Worm (Caenorhabditis elegans): ENCODE results near the gene F02A9.7.

Gene F02A9.7

ce11 chrIII:9080127-9080526 lies 4.7 kb upstream of the F02A9.7 start:
- TF ChIP-seq ceh-9 (tag; optimal IDR thresholded peaks at IDR 0.05) = no peak
- peak; percentile 44 for TF ChIP-seq ama-1 (optimal IDR thresholded peaks at IDR 0.05)
- TF ChIP-seq sox-4 (tag; optimal IDR thresholded peaks at IDR 0.05) = no peak
- no peak for TF ChIP-seq unc-86 (tag; optimal IDR thresholded peaks at IDR 0.05)
- no peak for TF ChIP-seq ceh-30 (tag; optimal IDR thresholded peaks at IDR 0.05)
- TF ChIP-seq rnt-1 (tag; optimal IDR thresholded peaks at IDR 0.05) = peak; percentile 18
- TF ChIP-seq pros-1 (tag; optimal IDR thresholded peaks at IDR 0.05) = no peak
- TF ChIP-seq pha-2 (tag; optimal IDR thresholded peaks at IDR 0.05) = no peak
- no peak for TF ChIP-seq T23F11.4 (GFP tag; optimal IDR thresholded peaks at IDR 0.05)
- no peak for TF ChIP-seq ets-4 (tag; optimal IDR thresholded peaks at IDR 0.05)

ce11 chrIII:9077708-9078107 lies 2.3 kb upstream of the F02A9.7 start, which contains the start of gene F02A9.1:
TSS of gene F02A9.1 (minus strand) at chrIII:9077808.
- TF ChIP-seq pha-4 (tag; optimal IDR thresholded peaks at IDR 0.05) = no peak
- no peak for TF ChIP-seq eyg-1 (tag; optimal IDR thresholded peaks at IDR 0.05)
- TF ChIP-seq elt-2 (tag; optimal IDR thresholded peaks at IDR 0.05) = no peak
- TF ChIP-seq npax-4 (tag; optimal IDR thresholded peaks at IDR 0.05) = no peak
- TF ChIP-seq K09A11.1 (tag; optimal IDR thresholded peaks at IDR 0.05; ENCODE audit: insufficient read depth) = no peak
- TF ChIP-seq unc-86 (tag; optimal IDR thresholded peaks at IDR 0.05) = no peak
- no peak for TF ChIP-seq ets-4 (tag; optimal IDR thresholded peaks at IDR 0.05)
- TF ChIP-seq sdc-2 (tag; optimal IDR thresholded peaks at IDR 0.05) = no peak
- TF ChIP-seq T23F11.4 (GFP tag; optimal IDR thresholded peaks at IDR 0.05) = no peak
- no peak for TF ChIP-seq pag-3 (tag; optimal IDR thresholded peaks at IDR 0.05; ENCODE audit: borderline replicate concordance)
- TF ChIP-seq ceh-31 (tag; optimal IDR thresholded peaks at IDR 0.05) = no peak
- no peak for TF ChIP-seq elt-4 (tag; optimal IDR thresholded peaks at IDR 0.05)
- TF ChIP-seq Y22D7AL.16 (tag; optimal IDR thresholded peaks at IDR 0.05) = no peak
- no peak for TF ChIP-seq rnt-1 (tag; optimal IDR thresholded peaks at IDR 0.05)
- no peak for TF ChIP-seq C38D4.7 (GFP tag; optimal IDR thresholded peaks at IDR 0.05)
- TF ChIP-seq dmd-4 (tag; optimal IDR thresholded peaks at IDR 0.05; ENCODE audit: borderline replicate concordance) = no peak
- no peak for TF ChIP-seq ceh-30 (tag; optimal IDR thresholded peaks at IDR 0.05)
- TF ChIP-seq lin-11 (tag; optimal IDR thresholded peaks at IDR 0.05) = no peak

DNA sequence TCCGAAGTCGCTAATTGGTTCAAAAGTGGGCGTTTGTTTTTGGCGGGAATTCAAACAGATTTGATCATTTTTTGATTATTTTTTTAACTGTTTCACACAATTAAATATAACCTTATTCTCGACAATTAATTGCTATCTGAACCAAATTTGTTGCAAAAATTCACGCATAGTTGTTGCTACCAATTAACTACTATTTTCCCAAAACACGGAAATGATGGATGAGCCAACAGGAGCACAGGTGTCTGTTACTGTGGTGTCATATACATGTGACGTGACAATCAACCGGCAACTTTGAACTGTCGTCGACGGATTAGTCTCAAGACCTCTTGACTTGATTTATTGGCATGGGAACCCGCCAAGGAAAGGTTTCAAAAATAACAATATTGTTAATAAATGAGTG lies 2.7 kb downstream of the F02A9.7 start:
- TF ChIP-seq unc-86 (tag; optimal IDR thresholded peaks at IDR 0.05) = no peak

DNA sequence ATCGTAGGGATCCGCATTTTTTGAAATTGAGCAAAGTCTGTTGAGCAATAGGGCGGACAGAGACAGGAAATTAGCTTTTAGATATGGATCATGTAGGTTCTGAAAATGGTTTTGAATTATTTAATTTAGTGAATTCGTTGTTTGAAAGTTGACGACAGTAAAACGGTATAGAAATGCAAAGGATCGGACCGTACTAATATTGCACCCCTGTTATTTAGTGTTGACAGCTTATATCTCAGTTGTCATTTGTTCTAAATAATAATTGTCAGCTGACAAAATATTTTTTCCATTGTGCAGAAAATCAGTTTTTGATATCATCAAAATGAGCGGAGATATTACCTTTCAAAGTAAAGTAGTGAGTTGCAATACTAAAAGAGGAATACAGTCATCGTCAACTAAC lies 4.1 kb downstream of the F02A9.7 start, which contains the start of gene lin-12:
Gene lin-12 (minus strand): TSS at position 101 of the 400 bp plus-strand sequence.
- no peak for TF ChIP-seq hlh-13 (GFP tag; optimal IDR thresholded peaks at IDR 0.05)
- TF ChIP-seq hlh-15 (tag; optimal IDR thresholded peaks at IDR 0.05) = no peak
- no peak for TF ChIP-seq eyg-1 (tag; optimal IDR thresholded peaks at IDR 0.05)
- TF ChIP-seq K09A11.1 (tag; optimal IDR thresholded peaks at IDR 0.05; ENCODE audit: insufficient read depth) = no peak
- TF ChIP-seq sdc-2 (tag; optimal IDR thresholded peaks at IDR 0.05) = no peak
- no peak for TF ChIP-seq syd-9 (tag; optimal IDR thresholded peaks at IDR 0.05)
- no peak for TF ChIP-seq fkh-10 (GFP tag; optimal IDR thresholded peaks at IDR 0.05)
- TF ChIP-seq hlh-30 (tag; optimal IDR thresholded peaks at IDR 0.05; ENCODE audit: insufficient read depth) = no peak

- no peak for TF ChIP-seq hlh-6 (tag; optimal IDR thresholded peaks at IDR 0.05)
Observed at ce11 chrIII:9069712-9070111, 5.7 kb downstream of the F02A9.7 start.

ce11 chrIII:9060267-9060666 lies 15.2 kb downstream of the F02A9.7 start:
- TF ChIP-seq zip-5 (tag; optimal IDR thresholded peaks at IDR 0.05) (no peak), sox-4 (tag; optimal IDR thresholded peaks at IDR 0.05) (no peak), dmd-4 (tag; optimal IDR thresholded peaks at IDR 0.05; ENCODE audit: borderline replicate concordance) (no peak), ceh-2 (tag; optimal IDR thresholded peaks at IDR 0.05) (no peak), ceh-45 (GFP tag; IDR thresholded peaks at IDR 0.05) (no peak), syd-9 (tag; optimal IDR thresholded peaks at IDR 0.05) (no peak)

All from whole organism, late embryonic.